Worm (Caenorhabditis elegans) whole organism, L2 larva: ENCODE data around the gene C27A2.8.

ENCODE experiments used
- C34F6.9 ChIP-seq: fragments of 150-350 bp; optimal IDR thresholded peaks from 2 replicates; lab custom pipeline; 2014; ENCODE audit warnings: missing biosample characterization, missing genetic modification characterization
- ama-1 ChIP-seq: fragments of 150-350 bp; optimal IDR thresholded peaks from 2 replicates; lab custom pipeline; 2018; ENCODE audit warnings: inconsistent platforms
- blmp-1 ChIP-seq: sonication (generic microtip); optimal IDR thresholded peaks from 2 replicates; lab custom pipeline; 2017; ENCODE audit warnings: missing genetic modification characterization, mild to moderate bottlenecking, missing compliant biosample characterization, antibody characterized with exemption, moderate library complexity; ENCODE audit not compliant: insufficient read depth
- ceh-16 ChIP-seq: fragments of 150-350 bp; optimal IDR thresholded peaks from 2 replicates; lab custom pipeline; 2014; ENCODE audit warnings: missing biosample characterization, missing genetic modification characterization
- crh-2 ChIP-seq: sonication (generic microtip); optimal IDR thresholded peaks from 2 replicates; lab custom pipeline; 2017; ENCODE audit warnings: missing biosample characterization, missing genetic modification characterization
- elt-3 ChIP-seq: sonication (generic microtip); optimal IDR thresholded peaks from 2 replicates; lab custom pipeline; 2017; ENCODE audit warnings: missing biosample characterization, missing genetic modification characterization
- fos-1 ChIP-seq: fragments of 150-350 bp; optimal IDR thresholded peaks from 2 replicates; lab custom pipeline; 2014; ENCODE audit warnings: missing biosample characterization, missing genetic modification characterization
- gmeb-1 ChIP-seq: fragments of 150-350 bp; optimal IDR thresholded peaks from 2 replicates; lab custom pipeline; 2014; ENCODE audit warnings: missing biosample characterization, missing genetic modification characterization
- lin-39 ChIP-seq: fragments of 150-350 bp; optimal IDR thresholded peaks from 2 replicates; lab custom pipeline; 2014; ENCODE audit warnings: missing biosample characterization, missing genetic modification reagents, missing genetic modification characterization
- lsy-2 ChIP-seq, 2 experiments: fragments of 150-350 bp in 1 of 2; sonication (generic microtip) in 1 of 2; optimal IDR thresholded peaks; 2 replicates each; lab custom pipeline; 2014 to 2017; ENCODE audit warnings: missing biosample characterization in 2 of 2, missing genetic modification characterization in 2 of 2
- mdl-1 ChIP-seq, 2 experiments: fragments of 150-350 bp in 1 of 2; sonication (generic microtip) in 1 of 2; optimal IDR thresholded peaks; 2 replicates each; lab custom pipeline; 2017; ENCODE audit warnings: missing biosample characterization in 2 of 2, missing genetic modification characterization in 2 of 2
- nhr-12 ChIP-seq: fragments of 150-350 bp; optimal IDR thresholded peaks from 2 replicates; lab custom pipeline; 2014; ENCODE audit warnings: missing biosample characterization, missing genetic modification characterization
- nhr-129 ChIP-seq: fragments of 150-350 bp; optimal IDR thresholded peaks from 2 replicates; lab custom pipeline; 2014; ENCODE audit warnings: missing biosample characterization, missing genetic modification characterization
- nhr-21 ChIP-seq: fragments of 150-350 bp; optimal IDR thresholded peaks from 2 replicates; lab custom pipeline; 2014; ENCODE audit warnings: missing biosample characterization, missing genetic modification characterization
- nhr-23 ChIP-seq: fragments of 150-350 bp; optimal IDR thresholded peaks from 2 replicates; lab custom pipeline; 2014; ENCODE audit warnings: missing biosample characterization, missing genetic modification reagents, missing genetic modification characterization
- nhr-25 ChIP-seq: fragments of 150-350 bp; sonication (generic microtip); optimal IDR thresholded peaks from 3 replicates; lab custom pipeline; 2014; ENCODE audit warnings: missing biosample characterization, missing genetic modification characterization
- nhr-6 ChIP-seq: fragments of 150-350 bp; optimal IDR thresholded peaks from 2 replicates; lab custom pipeline; 2014; ENCODE audit warnings: missing biosample characterization, missing genetic modification characterization
- sem-4 ChIP-seq: fragments of 150-350 bp; optimal IDR thresholded peaks from 2 replicates; lab custom pipeline; 2014; ENCODE audit warnings: missing biosample characterization, missing genetic modification reagents, missing genetic modification characterization
- sma-3 ChIP-seq: sonication (generic microtip); optimal IDR thresholded peaks from 2 replicates; lab custom pipeline; 2016; ENCODE audit warnings: missing genetic modification reagents, missing genetic modification characterization, missing compliant biosample characterization
- sma-9 ChIP-seq, 2 experiments: fragments of 150-350 bp in 1 of 2; sonication (generic microtip) in 1 of 2; optimal IDR thresholded peaks; 2 replicates each; lab custom pipeline; 2014 to 2016; ENCODE audit warnings: missing genetic modification characterization in 2 of 2, mild to moderate bottlenecking in 1 of 2, missing biosample characterization in 1 of 2, missing compliant biosample characterization in 1 of 2, missing genetic modification reagents in 1 of 2, moderate library complexity in 1 of 2
- unc-55 ChIP-seq: fragments of 150-350 bp; sonication (generic microtip); optimal IDR thresholded peaks from 3 replicates; lab custom pipeline; 2014; ENCODE audit warnings: missing biosample characterization, missing genetic modification reagents, missing genetic modification characterization
- ztf-4 ChIP-seq: fragments of 150-350 bp; optimal IDR thresholded peaks from 2 replicates; lab custom pipeline; 2014; ENCODE audit warnings: missing biosample characterization, missing genetic modification characterization

Gene C27A2.8

ce11 chrII:5020513-5021081 lies 47.2 kb downstream of the C27A2.8 start:
- no peak for TF ChIP-seq nhr-12 (tag; lab: Kevin White, UChicago)
- peak; percentile 65 for TF ChIP-seq nhr-129
- peak; percentile 47 for TF ChIP-seq fos-1 (tag; lab: Kevin White, UChicago)
- TF ChIP-seq C34F6.9 (tag; lab: Kevin White, UChicago) = peak; percentile 33

ce11 chrII:5019389-5020108 lies 48.3 kb downstream of the C27A2.8 start:
- TF ChIP-seq nhr-25 (tag; lab: Kevin White, UChicago) = peak; percentile 67
- peak; percentile 9 for TF ChIP-seq gmeb-1
- TF ChIP-seq nhr-6 = no peak
- peak; percentile 79 for TF ChIP-seq fos-1 (tag; lab: Kevin White, UChicago)
- no peak for TF ChIP-seq elt-3 (tag; lab: Kevin White, UChicago)
- TF ChIP-seq ceh-16 (tag; lab: Kevin White, UChicago) = no peak
- TF ChIP-seq crh-2 (tag; lab: Kevin White, UChicago) = peak; percentile 68
- no peak for TF ChIP-seq ztf-4 (tag; lab: Kevin White, UChicago)
- peak; percentile 34 for TF ChIP-seq nhr-129
- TF ChIP-seq sem-4 (tag; lab: Kevin White, UChicago) = peak; percentile 14
- TF ChIP-seq blmp-1 (tag; lab: Kevin White, UChicago) = peak; percentile 53
- TF ChIP-seq lin-39 = no peak
- peak; percentile 34 for TF ChIP-seq sma-3 (GFP tag; lab: Kevin White, UChicago)
- peak; percentile 62 for TF ChIP-seq sma-9 (GFP tag; optimal IDR thresholded peaks at IDR 0.05; lab: Kevin White, UChicago)
- no peak for TF ChIP-seq sma-9 (tag; optimal IDR thresholded peaks at IDR 0.05; lab: Kevin White, UChicago)
- TF ChIP-seq nhr-12 (tag; lab: Kevin White, UChicago) = no peak
- peak in 1 of 2 experiments; percentile 43 for TF ChIP-seq lsy-2 (tag; optimal IDR thresholded peaks at IDR 0.05; lab: Kevin White, UChicago)
- peak; percentile 54 for TF ChIP-seq nhr-21 (tag; lab: Kevin White, UChicago)

- no peak for TF ChIP-seq nhr-23 (tag; lab: Kevin White, UChicago)
- no peak for TF ChIP-seq ama-1 (lab: Kevin White, UChicago)
- TF ChIP-seq mdl-1 (tag; optimal IDR thresholded peaks at IDR 0.05; lab: Kevin White, UChicago) = no peak
- TF ChIP-seq unc-55 (GFP tag; lab: Kevin White, UChicago) = no peak
Measured at ce11 chrII:5018578-5018977, 49.3 kb downstream of the C27A2.8 start.
